Fruit fly (Drosophila melanogaster): ENCODE results near the gene Pex12.

- TF ChIP-seq h (optimal IDR thresholded peaks at IDR 0.05) (no peak), Myc (optimal IDR thresholded peaks at IDR 0.05) (no peak), psq (optimal IDR thresholded peaks at IDR 0.05) (no peak)
Observed at dm6 chr2L:840022-840421, 24.2 kb downstream of the Pex12 start.

All from Kc167 (cell line).